Fruit fly (Drosophila melanogaster) whole organism, embryonic: Measurements from ENCODE around the gene CG31633.

Experiments
- Asciz ChIP-seq: fragments of 200-800 bp; sonication (Bioruptor generic); optimal IDR thresholded peaks from 2 replicates; lab custom pipeline; 2017; ENCODE audit warnings: missing biosample characterization, mild to moderate bottlenecking, missing genetic modification characterization, missing genetic modification reagents
- CG10267 ChIP-seq: fragments of 200-800 bp; sonication (Bioruptor generic); optimal IDR thresholded peaks from 2 replicates; lab custom pipeline; 2018; ENCODE audit warnings: missing biosample characterization, mild to moderate bottlenecking, missing genetic modification characterization, moderate library complexity
- CG10543 ChIP-seq: fragments of 200-800 bp; sonication (Bioruptor generic); optimal IDR thresholded peaks from 3 replicates; lab custom pipeline; 2017; ENCODE audit warnings: missing biosample characterization, mild to moderate bottlenecking, missing genetic modification characterization, moderate library complexity
- CG11504 ChIP-seq: fragments of 200-800 bp; sonication (Bioruptor generic); optimal IDR thresholded peaks from 3 replicates; lab custom pipeline; 2019; ENCODE audit warnings: missing biosample characterization, mild to moderate bottlenecking, missing genetic modification characterization, moderate library complexity
- CG11695 ChIP-seq: fragments of 200-800 bp; sonication (Bioruptor generic); IDR thresholded peaks from 3 replicates; pipeline ENCODE4 v1.3.6; 2022; ENCODE audit warnings: missing biosample characterization, missing genetic modification characterization
- CG11723 ChIP-seq: fragments of 200-800 bp; sonication (Bioruptor generic); optimal IDR thresholded peaks from 2 replicates; lab custom pipeline; 2017; ENCODE audit warnings: missing biosample characterization, mild to moderate bottlenecking, missing genetic modification characterization
- CG12391 ChIP-seq: fragments of 200-800 bp; sonication (Bioruptor generic); optimal IDR thresholded peaks from 3 replicates; lab custom pipeline; 2018; ENCODE audit warnings: missing biosample characterization, mild to moderate bottlenecking, missing genetic modification characterization, moderate library complexity
- CG14441 ChIP-seq: fragments of 200-800 bp; sonication (Bioruptor generic); IDR thresholded peaks from 2 replicates; pipeline ENCODE4 v1.3.6; 2022; ENCODE audit warnings: missing biosample characterization, missing genetic modification characterization
- CG1603 ChIP-seq: fragments of 200-800 bp; sonication (Bioruptor generic); optimal IDR thresholded peaks from 2 replicates; lab custom pipeline; 2019; ENCODE audit warnings: missing biosample characterization, mild to moderate bottlenecking, missing genetic modification characterization, moderate library complexity
- CG16813 ChIP-seq: fragments of 200-800 bp; sonication (Bioruptor generic); IDR thresholded peaks from 3 replicates; pipeline ENCODE4 v1.3.6; 2022; ENCODE audit warnings: missing biosample characterization, missing genetic modification characterization; ENCODE audit not compliant: partially characterized antibody
- CG17359 ChIP-seq: fragments of 200-800 bp; sonication (Bioruptor generic); optimal IDR thresholded peaks from 3 replicates; lab custom pipeline; 2018; ENCODE audit warnings: missing biosample characterization, mild to moderate bottlenecking, missing genetic modification characterization, moderate library complexity
- CG17385 ChIP-seq: fragments of 200-800 bp; sonication (Bioruptor generic); optimal IDR thresholded peaks from 3 replicates; lab custom pipeline; 2018; ENCODE audit warnings: missing biosample characterization, mild to moderate bottlenecking, missing genetic modification characterization
- CG1792 ChIP-seq: fragments of 200-800 bp; sonication (Bioruptor generic); optimal IDR thresholded peaks from 2 replicates; lab custom pipeline; 2016; ENCODE audit warnings: missing biosample characterization, missing genetic modification characterization
- CG2120 ChIP-seq: fragments of 200-800 bp; sonication (Bioruptor generic); optimal IDR thresholded peaks from 3 replicates; lab custom pipeline; 2016; ENCODE audit warnings: missing biosample characterization, missing genetic modification characterization
- CG2199 ChIP-seq: fragments of 200-800 bp; sonication (Bioruptor generic); IDR thresholded peaks from 3 replicates; pipeline ENCODE4 v1.3.6; 2022; ENCODE audit warnings: missing biosample characterization, missing genetic modification characterization
- CG2678 ChIP-seq: fragments of 200-800 bp; sonication (Bioruptor generic); optimal IDR thresholded peaks from 3 replicates; lab custom pipeline; 2019; ENCODE audit warnings: missing biosample characterization, mild to moderate bottlenecking, missing genetic modification characterization, moderate library complexity
- CG31441 ChIP-seq: fragments of 200-800 bp; sonication (Bioruptor generic); IDR thresholded peaks from 2 replicates; pipeline ENCODE4 v1.3.6; 2022; ENCODE audit warnings: missing biosample characterization, missing genetic modification characterization
- CG32532 ChIP-seq: fragments of 200-800 bp; sonication (Bioruptor generic); IDR thresholded peaks from 2 replicates; pipeline ENCODE4 v1.3.6; 2022; ENCODE audit warnings: missing biosample characterization, missing genetic modification characterization
- CG3281 ChIP-seq: fragments of 200-800 bp; sonication (Bioruptor generic); optimal IDR thresholded peaks from 3 replicates; lab custom pipeline; 2017; ENCODE audit warnings: missing biosample characterization, mild to moderate bottlenecking, missing genetic modification characterization
- CG4730 ChIP-seq: fragments of 200-800 bp; sonication (Bioruptor generic); IDR thresholded peaks from 2 replicates; pipeline ENCODE4 v1.3.6; 2022; ENCODE audit warnings: missing biosample characterization, missing genetic modification characterization
- CG6689 ChIP-seq: fragments of 200-800 bp; sonication (Bioruptor generic); IDR thresholded peaks from 2 replicates; pipeline ENCODE4 v1.3.6; 2022; ENCODE audit warnings: missing biosample characterization, missing genetic modification characterization
- CG8478 ChIP-seq: fragments of >200 bp; optimal IDR thresholded peaks from 2 replicates; lab custom pipeline; 2018
- CG9437 ChIP-seq: fragments of 200-800 bp; sonication (Bioruptor generic); optimal IDR thresholded peaks from 2 replicates; lab custom pipeline; 2018; ENCODE audit warnings: missing biosample characterization, mild to moderate bottlenecking, missing genetic modification characterization
- E2f1 ChIP-seq: fragments of 200-800 bp; sonication (Bioruptor generic); IDR thresholded peaks from 2 replicates; pipeline ENCODE4 v1.3.6; 2022; ENCODE audit warnings: missing biosample characterization, missing genetic modification characterization
- Eip74EF ChIP-seq, 2 experiments: fragments of 200-800 bp in 1 of 2; fragments of >200 bp in 1 of 2; sonication (Bioruptor generic) in 1 of 2; optimal IDR thresholded peaks; 2 replicates each; lab custom pipeline; 2017 to 2019; ENCODE audit warnings: missing biosample characterization in 2 of 2, missing genetic modification characterization in 2 of 2, mild to moderate bottlenecking in 1 of 2, moderate library complexity in 1 of 2
- Fer3 ChIP-seq: fragments of 200-800 bp; sonication (Bioruptor generic); optimal IDR thresholded peaks from 2 replicates; lab custom pipeline; 2018; ENCODE audit warnings: missing biosample characterization, mild to moderate bottlenecking, missing genetic modification characterization, moderate library complexity
- Hand ChIP-seq: fragments of 200-800 bp; sonication (Bioruptor generic); optimal IDR thresholded peaks from 2 replicates; lab custom pipeline; 2017; ENCODE audit warnings: mild to moderate bottlenecking, missing biosample characterization, missing genetic modification reagents, missing genetic modification characterization
- Hr3 ChIP-seq: fragments of 200-800 bp; sonication (Bioruptor generic); optimal IDR thresholded peaks from 3 replicates; lab custom pipeline; 2016; ENCODE audit warnings: missing biosample characterization, missing genetic modification characterization
- Med ChIP-seq: fragments of 200-800 bp; sonication (Bioruptor generic); peaks from one replicate; lab custom pipeline; 2016; ENCODE audit warnings: missing biosample characterization, missing genetic modification characterization, mild to moderate bottlenecking, inconsistent platforms, moderate library complexity
- Nf-YB ChIP-seq: fragments of 200-800 bp; sonication (Bioruptor generic); optimal IDR thresholded peaks from 3 replicates; lab custom pipeline; 2019; ENCODE audit warnings: missing biosample characterization, mild to moderate bottlenecking, missing genetic modification characterization, moderate library complexity
- Nf-YC ChIP-seq: fragments of 200-800 bp; optimal IDR thresholded peaks from 3 replicates; lab custom pipeline; 2019; ENCODE audit warnings: missing biosample characterization, mild to moderate bottlenecking, missing genetic modification characterization, moderate library complexity
- Sox102F ChIP-seq: fragments of 200-800 bp; sonication (Bioruptor generic); optimal IDR thresholded peaks from 2 replicates; lab custom pipeline; 2018; ENCODE audit warnings: missing biosample characterization, mild to moderate bottlenecking, missing genetic modification characterization, moderate library complexity
- Sry-δ ChIP-seq: fragments of 200-800 bp; sonication (Bioruptor generic); optimal IDR thresholded peaks from 2 replicates; lab custom pipeline; 2016; ENCODE audit warnings: missing biosample characterization, missing genetic modification characterization
- Xbp1 ChIP-seq: fragments of 200-800 bp; sonication (Bioruptor generic); optimal IDR thresholded peaks from 3 replicates; lab custom pipeline; 2016; ENCODE audit warnings: missing biosample characterization, mild to moderate bottlenecking, missing genetic modification characterization
- bcd ChIP-seq: fragments of 200-800 bp; sonication (Bioruptor generic); optimal IDR thresholded peaks from 2 replicates; lab custom pipeline; 2017; ENCODE audit warnings: missing biosample characterization, mild to moderate bottlenecking, missing genetic modification characterization
- chif ChIP-seq, 2 experiments: fragments of 200-800 bp; sonication (Bioruptor generic); optimal IDR thresholded peaks; 3 replicates each; lab custom pipeline; 2016; ENCODE audit warnings: missing biosample characterization in 2 of 2, missing genetic modification characterization in 2 of 2
- danr ChIP-seq: fragments of 200-800 bp; sonication (Bioruptor generic); IDR thresholded peaks from 2 replicates; pipeline ENCODE4 v1.3.6; 2022; ENCODE audit warnings: missing biosample characterization, missing genetic modification characterization
- fd64A ChIP-seq: fragments of 200-800 bp; sonication (Bioruptor generic); optimal IDR thresholded peaks from 3 replicates; lab custom pipeline; 2018; ENCODE audit warnings: missing biosample characterization, mild to moderate bottlenecking, missing genetic modification characterization
- fu2 ChIP-seq: fragments of 200-800 bp; sonication (Bioruptor generic); optimal IDR thresholded peaks from 2 replicates; lab custom pipeline; 2016; ENCODE audit warnings: missing biosample characterization, missing genetic modification characterization
- lmd ChIP-seq: fragments of 200-800 bp; sonication (Bioruptor generic); IDR thresholded peaks from 2 replicates; pipeline ENCODE4 v1.3.6; 2022; ENCODE audit warnings: missing biosample characterization, missing genetic modification characterization
- nmo ChIP-seq: fragments of 200-800 bp; sonication (Bioruptor generic); optimal IDR thresholded peaks from 2 replicates; lab custom pipeline; 2018; ENCODE audit warnings: missing biosample characterization, mild to moderate bottlenecking, missing genetic modification characterization, moderate library complexity
- org-1 ChIP-seq: fragments of 200-800 bp; sonication (Bioruptor generic); optimal IDR thresholded peaks from 2 replicates; lab custom pipeline; 2017; ENCODE audit warnings: missing biosample characterization, missing genetic modification characterization
- p53 ChIP-seq: fragments of 200-800 bp; sonication (Bioruptor generic); optimal IDR thresholded peaks from 2 replicates; lab custom pipeline; 2016; ENCODE audit warnings: missing biosample characterization, missing genetic modification characterization
- pnt ChIP-seq: fragments of 200-800 bp; sonication (Bioruptor generic); optimal IDR thresholded peaks from 3 replicates; lab custom pipeline; 2016; ENCODE audit warnings: missing biosample characterization, missing genetic modification characterization
- ranshi ChIP-seq: fragments of 200-800 bp; sonication (Bioruptor generic); IDR thresholded peaks from 2 replicates; pipeline ENCODE4 v1.3.6; 2022; ENCODE audit warnings: missing biosample characterization, missing genetic modification characterization
- scrt ChIP-seq: fragments of 200-800 bp; sonication (Bioruptor generic); optimal IDR thresholded peaks from 2 replicates; lab custom pipeline; 2018; ENCODE audit warnings: missing biosample characterization, mild to moderate bottlenecking, missing genetic modification characterization, moderate library complexity
- sens ChIP-seq: fragments of 200-800 bp; sonication (Bioruptor generic); peaks from one replicate; lab custom pipeline; 2016; ENCODE audit warnings: missing biosample characterization, missing genetic modification characterization
- sim ChIP-seq: fragments of 200-800 bp; sonication (Bioruptor generic); IDR thresholded peaks from 2 replicates; pipeline ENCODE4 v1.3.6; 2022; ENCODE audit warnings: missing biosample characterization, missing genetic modification characterization
- sisA ChIP-seq: fragments of 200-800 bp; sonication (Bioruptor generic); IDR thresholded peaks from 2 replicates; pipeline ENCODE4 v1.3.6; 2022; ENCODE audit warnings: missing biosample characterization, missing genetic modification characterization
- unpg ChIP-seq: fragments of 200-800 bp; sonication (Bioruptor generic); optimal IDR thresholded peaks from 3 replicates; lab custom pipeline; 2018; ENCODE audit warnings: missing biosample characterization, mild to moderate bottlenecking, missing genetic modification characterization, moderate library complexity

Gene CG31633

DNA sequence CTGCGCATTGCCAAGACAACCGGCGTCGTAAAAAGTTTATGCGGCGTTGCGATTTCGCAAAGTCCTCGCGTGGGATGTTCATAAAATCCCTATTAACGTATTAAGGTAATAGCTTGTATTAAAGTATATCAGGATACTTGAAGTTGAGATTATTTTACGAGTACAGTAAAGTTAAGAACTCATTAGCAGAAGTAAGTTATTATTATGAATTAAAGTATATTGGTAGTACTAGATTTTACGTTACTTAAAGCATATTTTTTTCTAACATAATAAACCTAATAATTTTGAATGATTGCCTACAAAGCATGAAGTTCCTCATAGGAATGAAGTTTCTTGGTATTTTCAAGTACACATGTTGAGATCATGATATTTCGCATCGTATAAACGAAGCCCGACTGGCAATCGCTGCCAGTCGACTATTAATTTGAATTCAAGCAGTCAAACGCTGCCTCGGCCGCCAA, 37.7 kb upstream of the CG31633 start (continued):
- TF ChIP-seq CG3281 (GFP tag; lab: Kevin White, UChicago) (peak; percentile 33), ranshi (GFP tag; lab: Robert Waterston, UW) (no peak), Hr3 (peak; percentile 27), sens (GFP tag; lab: Kevin White, UChicago) (peak; percentile 90), CG11723 (GFP tag; lab: Kevin White, UChicago) (peak; percentile 28), Sry-δ (GFP tag; lab: Kevin White, UChicago) (no peak), bcd (peak; percentile 27), danr (GFP tag; lab: Robert Waterston, UW) (0 out of 2 replicates have a peak, but pooled peaks have one; percentile 28), Nf-YC (tag; lab: Kevin White, UChicago) (peak; percentile 36), Hand (GFP tag; lab: Kevin White, UChicago) (peak; percentile 45), CG16813 (GFP tag; lab: Robert Waterston, UW) (no peak), org-1 (GFP tag; lab: Kevin White, UChicago) (peak; percentile 36), CG32532 (GFP tag; lab: Robert Waterston, UW) (0 out of 2 replicates have a peak, but pooled peaks have one; percentile 33), Fer3 (tag; lab: Kevin White, UChicago) (no peak), CG2199 (no peak), lmd (GFP tag; lab: Robert Waterston, UW) (peak; percentile 20; the same call in 1 of the 2 replicates), CG10543 (GFP tag; lab: Kevin White, UChicago) (no peak), CG17359 (peak; percentile 48), Eip74EF (GFP tag; optimal IDR thresholded peaks at IDR 0.05; lab: Kevin White, UChicago) (peak in 1 of 2 experiments; percentile 68), CG1603 (peak; percentile 5), CG11504 (tag; lab: Kevin White, UChicago) (peak; percentile 78), CG9437 (GFP tag; lab: Kevin White, UChicago) (peak; percentile 59), Asciz (GFP tag; lab: Kevin White, UChicago) (peak; percentile 23), CG17385 (GFP tag; lab: Kevin White, UChicago) (peak; percentile 59), CG4730 (GFP tag; lab: Robert Waterston, UW) (no peak), Nf-YB (peak; percentile 37), fu2 (no peak), Med (GFP tag; lab: Kevin White, UChicago) (peak; percentile 53), CG10267 (peak; percentile 79), CG11695 (0 out of 3 replicates have a peak, but pooled peaks have one; percentile 26), nmo (GFP tag; lab: Kevin White, UChicago) (peak; percentile 76), CG31441 (GFP tag; lab: Robert Waterston, UW) (peak; percentile 70), Sox102F (peak; percentile 53), fd64A (GFP tag; lab: Kevin White, UChicago) (peak; percentile 14), chif (GFP tag; optimal IDR thresholded peaks at IDR 0.05; lab: Kevin White, UChicago) (peak in 1 of 2 experiments; percentile 44), sim (GFP tag; lab: Robert Waterston, UW) (no peak), CG2120 (peak; percentile 27), scrt (GFP tag; lab: Kevin White, UChicago) (peak; percentile 20), p53 (GFP tag; lab: Kevin White, UChicago) (no peak), CG1792 (GFP tag; lab: Kevin White, UChicago) (no peak), E2f1 (0 out of 2 replicates have a peak, but pooled peaks have one; percentile 10), CG14441 (GFP tag; lab: Robert Waterston, UW) (no peak), unpg (GFP tag; lab: Kevin White, UChicago) (peak; percentile 36), sisA (GFP tag; lab: Robert Waterston, UW) (0 out of 2 replicates have a peak, but pooled peaks have one; percentile 21), CG6689 (GFP tag; lab: Robert Waterston, UW) (peak; percentile 45), Xbp1 (GFP tag; lab: Kevin White, UChicago) (peak; percentile 23), CG12391 (tag; lab: Kevin White, UChicago) (peak; percentile 63), pnt (GFP tag; lab: Kevin White, UChicago) (no peak), CG2678 (tag; lab: Kevin White, UChicago) (peak; percentile 73), CG8478 (lab: Kevin White, UChicago) (no peak)
